Worm (Caenorhabditis elegans): ENCODE data around the gene T26C11.4.

ce11 chrX:1829937-1830336 lies 15.4 kb downstream of the T26C11.4 start, which contains the start of gene C14E2.6:
- TF ChIP-seq ama-1 (optimal IDR thresholded peaks at IDR 0.05), result no peak
- TF ChIP-seq ets-7 (tag; optimal IDR thresholded peaks at IDR 0.05), result no peak
- no peak for TF ChIP-seq tra-4 (tag; optimal IDR thresholded peaks at IDR 0.05)
- TF ChIP-seq aly-1 (tag; optimal IDR thresholded peaks at IDR 0.05), result no peak
- TF ChIP-seq F13C5.2 (tag; optimal IDR thresholded peaks at IDR 0.05), result no peak
- no peak for TF ChIP-seq pes-1 (GFP tag; IDR thresholded peaks at IDR 0.05)
- no peak for TF ChIP-seq hnd-1 (tag; optimal IDR thresholded peaks at IDR 0.05)
- TF ChIP-seq B0310.2 (tag; optimal IDR thresholded peaks at IDR 0.05), result no peak
